Worm (Caenorhabditis elegans): ENCODE measurements around the gene Y11D7A.3.

Y11D7A.3 gene

ce11 chrIV:9198136-9198535 is 34.8 kb upstream of the Y11D7A.3 start (continued):
- TF ChIP-seq Y56A3A.18 (GFP tag; IDR thresholded peaks at IDR 0.05) = no peak
- no peak for TF ChIP-seq ceh-40 (GFP tag; IDR thresholded peaks at IDR 0.05)
- TF ChIP-seq ztf-6 (GFP tag; IDR thresholded peaks at IDR 0.05) = no peak
- TF ChIP-seq pbrm-1 (GFP tag; IDR thresholded peaks at IDR 0.05) = 0 out of 2 replicates have a peak, but pooled peaks have one; percentile 22
- TF ChIP-seq mxl-1 (tag; optimal IDR thresholded peaks at IDR 0.05) = no peak
- no peak for TF ChIP-seq hlh-12 (tag; optimal IDR thresholded peaks at IDR 0.05)
- TF ChIP-seq K11D2.4 (GFP tag; IDR thresholded peaks at IDR 0.05) = no peak
- TF ChIP-seq egrh-3 (GFP tag; IDR thresholded peaks at IDR 0.05) = no peak
- TF ChIP-seq lin-54 (GFP tag; optimal IDR thresholded peaks at IDR 0.05) = peak; percentile 34
- TF ChIP-seq tbp1 (GFP tag; optimal IDR thresholded peaks at IDR 0.05) = peak; percentile 13
- TF ChIP-seq die-1 (tag; optimal IDR thresholded peaks at IDR 0.05) = no peak
- TF ChIP-seq aptf-3 (GFP tag; IDR thresholded peaks at IDR 0.05) = no peak
- TF ChIP-seq ekl-4 (GFP tag; IDR thresholded peaks at IDR 0.05) = no peak
- TF ChIP-seq snpc-1.1 (tag; optimal IDR thresholded peaks at IDR 0.05; ENCODE audit: insufficient read depth) = no peak
- no peak for TF ChIP-seq efl-1 (GFP tag; optimal IDR thresholded peaks at IDR 0.05)
- TF ChIP-seq attf-6 (GFP tag; IDR thresholded peaks at IDR 0.05) = no peak
- no peak for TF ChIP-seq unc-62 (GFP tag; optimal IDR thresholded peaks at IDR 0.05)
- no peak for TF ChIP-seq T26A5.8 (tag; optimal IDR thresholded peaks at IDR 0.05)
- TF ChIP-seq F57C9.4 (tag; optimal IDR thresholded peaks at IDR 0.05) = no peak
- TF ChIP-seq ZK185.1 (tag; optimal IDR thresholded peaks at IDR 0.05; ENCODE audit: poor library complexity, severe bottlenecking) = no peak
- no peak for TF ChIP-seq nhr-120 (GFP tag; IDR thresholded peaks at IDR 0.05)
- no peak for TF ChIP-seq madf-3 (GFP tag; IDR thresholded peaks at IDR 0.05)
- no peak for TF ChIP-seq attf-3 (GFP tag; conservative IDR thresholded peaks at IDR 0.05)
- TF ChIP-seq C17E4.6 (GFP tag; IDR thresholded peaks at IDR 0.05) = no peak
- TF ChIP-seq hsf-1 (GFP tag; IDR thresholded peaks at IDR 0.05) = peak; percentile 69; the same call in 1 of the 2 replicates
- TF ChIP-seq F10E7.11 (tag; optimal IDR thresholded peaks at IDR 0.05) = no peak
- 0 out of 2 replicates have a peak, but pooled peaks have one; percentile 26 for TF ChIP-seq mcd-1 (GFP tag; IDR thresholded peaks at IDR 0.05)
- TF ChIP-seq Y53G8AR.9 (GFP tag; conservative IDR thresholded peaks at IDR 0.05) = no peak
- TF ChIP-seq ceh-79 (tag; optimal IDR thresholded peaks at IDR 0.05) = no peak
- TF ChIP-seq hlh-26 (GFP tag; conservative IDR thresholded peaks at IDR 0.05) = no peak
- peak; percentile 49 for TF ChIP-seq atf-7 (tag; optimal IDR thresholded peaks at IDR 0.05)
- TF ChIP-seq cebp-1 (GFP tag; IDR thresholded peaks at IDR 0.05) = no peak
- peak; percentile 70 for TF ChIP-seq cebp-1 (tag; optimal IDR thresholded peaks at IDR 0.05)
- no peak for TF ChIP-seq mel-28 (tag; optimal IDR thresholded peaks at IDR 0.05; ENCODE audit: borderline replicate concordance)
- TF ChIP-seq rpc-1 (optimal IDR thresholded peaks at IDR 0.05) = no peak
- no peak for TF ChIP-seq rpc-1 (tag; optimal IDR thresholded peaks at IDR 0.05)
- TF ChIP-seq nfya-2 (GFP tag; IDR thresholded peaks at IDR 0.05) = no peak
- no peak for TF ChIP-seq F22D6.2 (tag; optimal IDR thresholded peaks at IDR 0.05)
- TF ChIP-seq lir-1 (GFP tag; conservative IDR thresholded peaks at IDR 0.05) = peak; percentile 60; the same call in 1 of the 2 replicates
- TF ChIP-seq aptf-2 (GFP tag; conservative IDR thresholded peaks at IDR 0.05) = no peak
- no peak for TF ChIP-seq egl-44 (GFP tag; IDR thresholded peaks at IDR 0.05)
- no peak for TF ChIP-seq dox-1 (GFP tag; IDR thresholded peaks at IDR 0.05)
- TF ChIP-seq athp-1 (tag; optimal IDR thresholded peaks at IDR 0.05) = no peak
- no peak; the same call in 1 of the 2 replicates for TF ChIP-seq B0336.3 (GFP tag; IDR thresholded peaks at IDR 0.05)
- 0 out of 2 replicates have a peak, but pooled peaks have one; percentile 42 for TF ChIP-seq lin-26 (GFP tag; IDR thresholded peaks at IDR 0.05)
- TF ChIP-seq ztf-22 (GFP tag; optimal IDR thresholded peaks at IDR 0.05) = no peak
- TF ChIP-seq Y67H2A.10 (GFP tag; conservative IDR thresholded peaks at IDR 0.05) = no peak
- 0 out of 2 replicates have a peak, but pooled peaks have one; percentile 24 for TF ChIP-seq ztf-25 (GFP tag; IDR thresholded peaks at IDR 0.05)
- TF ChIP-seq F37B4.10 (GFP tag; IDR thresholded peaks at IDR 0.05) = no peak
- TF ChIP-seq T07F8.4 (tag; optimal IDR thresholded peaks at IDR 0.05) = no peak

Data from whole organism, young adult.